Fruit fly (Drosophila melanogaster) whole organism, embryonic: ENCODE data around the gene APP-BP1.
A peak's percentile ranks its signal among the peaks of the same experiment; 100 is the strongest.

Experiments used
- Antp ChIP-seq: fragments of 200-800 bp; sonication (Bioruptor generic); optimal IDR thresholded peaks from 3 replicates; lab custom pipeline; 2016; ENCODE audit warnings: missing biosample characterization, missing genetic modification characterization
- Atf6 ChIP-seq: fragments of 200-800 bp; sonication (Bioruptor generic); IDR thresholded peaks from 2 replicates; pipeline ENCODE4 v1.3.6; 2022; ENCODE audit warnings: missing biosample characterization, missing genetic modification characterization
- Blimp-1 ChIP-seq: fragments of 200-800 bp; sonication (Bioruptor generic); optimal IDR thresholded peaks from 3 replicates; lab custom pipeline; 2018; ENCODE audit warnings: missing biosample characterization, missing genetic modification characterization, mild to moderate bottlenecking, moderate library complexity, missing genetic modification reagents
- CG10147 ChIP-seq: fragments of 200-800 bp; sonication (Bioruptor generic); optimal IDR thresholded peaks from 2 replicates; lab custom pipeline; 2019; ENCODE audit warnings: missing biosample characterization, mild to moderate bottlenecking, missing genetic modification characterization, moderate library complexity
- CG10209 ChIP-seq: fragments of 200-800 bp; sonication (Bioruptor generic); optimal IDR thresholded peaks from 3 replicates; lab custom pipeline; 2017; ENCODE audit warnings: missing biosample characterization, mild to moderate bottlenecking, missing genetic modification characterization, missing genetic modification reagents
- CG10267 ChIP-seq: fragments of 200-800 bp; sonication (Bioruptor generic); optimal IDR thresholded peaks from 2 replicates; lab custom pipeline; 2018; ENCODE audit warnings: missing biosample characterization, mild to moderate bottlenecking, missing genetic modification characterization, moderate library complexity
- CG10565 ChIP-seq: fragments of 200-800 bp; sonication (Bioruptor generic); optimal IDR thresholded peaks from 3 replicates; lab custom pipeline; 2016; ENCODE audit warnings: missing biosample characterization, mild to moderate bottlenecking, missing genetic modification characterization
- CG12219 ChIP-seq: fragments of 200-800 bp; sonication (Bioruptor generic); optimal IDR thresholded peaks from 3 replicates; lab custom pipeline; 2018; ENCODE audit warnings: missing biosample characterization, mild to moderate bottlenecking, missing genetic modification characterization
- CG12744 ChIP-seq: fragments of 200-800 bp; sonication (Bioruptor generic); optimal IDR thresholded peaks from 2 replicates; lab custom pipeline; 2016; ENCODE audit warnings: missing biosample characterization, missing genetic modification characterization
- CG1603 ChIP-seq: fragments of 200-800 bp; sonication (Bioruptor generic); optimal IDR thresholded peaks from 2 replicates; lab custom pipeline; 2019; ENCODE audit warnings: missing biosample characterization, mild to moderate bottlenecking, missing genetic modification characterization, moderate library complexity
- CG16813 ChIP-seq: fragments of 200-800 bp; sonication (Bioruptor generic); IDR thresholded peaks from 3 replicates; pipeline ENCODE4 v1.3.6; 2022; ENCODE audit warnings: missing biosample characterization, missing genetic modification characterization; ENCODE audit not compliant: partially characterized antibody
- CG17612 ChIP-seq: fragments of 200-800 bp; sonication (Bioruptor generic); IDR thresholded peaks from 2 replicates; pipeline ENCODE4 v1.3.6; 2022; ENCODE audit warnings: missing biosample characterization, missing genetic modification characterization
- CG17829 ChIP-seq: fragments of 200-800 bp; optimal IDR thresholded peaks from 2 replicates; lab custom pipeline; 2019; ENCODE audit warnings: missing biosample characterization, mild to moderate bottlenecking, missing genetic modification characterization, moderate library complexity
- CG18011 ChIP-seq: fragments of 200-800 bp; sonication (Bioruptor generic); optimal IDR thresholded peaks from 2 replicates; lab custom pipeline; 2017; ENCODE audit warnings: missing biosample characterization, missing genetic modification characterization, mild to moderate bottlenecking, moderate library complexity, missing genotype
- CG18262 ChIP-seq: fragments of 200-800 bp; optimal IDR thresholded peaks from 3 replicates; lab custom pipeline; 2019; ENCODE audit warnings: missing biosample characterization, mild to moderate bottlenecking, missing genetic modification characterization, moderate library complexity
- CG2712 ChIP-seq: fragments of 200-800 bp; optimal IDR thresholded peaks from 3 replicates; lab custom pipeline; 2019; ENCODE audit warnings: missing biosample characterization, mild to moderate bottlenecking, missing genetic modification characterization, moderate library complexity
- CG4617 ChIP-seq: fragments of 200-800 bp; sonication (Bioruptor generic); optimal IDR thresholded peaks from 3 replicates; lab custom pipeline; 2016; ENCODE audit warnings: missing biosample characterization, missing genetic modification characterization, borderline replicate concordance
- CG5180 ChIP-seq: fragments of 200-800 bp; sonication (Bioruptor generic); optimal IDR thresholded peaks from 3 replicates; lab custom pipeline; 2017; ENCODE audit warnings: missing biosample characterization, missing genetic modification characterization, mild to moderate bottlenecking, moderate library complexity, missing genetic modification reagents
- CG5245 ChIP-seq: fragments of 200-800 bp; sonication (Bioruptor generic); optimal IDR thresholded peaks from 3 replicates; lab custom pipeline; 2016; ENCODE audit warnings: missing biosample characterization, missing genetic modification characterization
- CG6854 ChIP-seq: fragments of 200-800 bp; sonication (Bioruptor generic); optimal IDR thresholded peaks from 3 replicates; lab custom pipeline; 2017; ENCODE audit warnings: missing biosample characterization, mild to moderate bottlenecking, missing genetic modification characterization
- CG7786 ChIP-seq: fragments of 200-800 bp; sonication (Bioruptor generic); optimal IDR thresholded peaks from 2 replicates; lab custom pipeline; 2016; ENCODE audit warnings: missing biosample characterization, missing genetic modification characterization
- CG8089 ChIP-seq: fragments of 200-800 bp; sonication (Bioruptor generic); optimal IDR thresholded peaks from 3 replicates; lab custom pipeline; 2016; ENCODE audit warnings: missing biosample characterization, missing genetic modification characterization
- CoRest ChIP-seq: fragments of 200-800 bp; sonication (Bioruptor generic); optimal IDR thresholded peaks from 3 replicates; lab custom pipeline; 2018; ENCODE audit warnings: missing biosample characterization, mild to moderate bottlenecking, missing genetic modification characterization, moderate library complexity
- D19A ChIP-seq: fragments of 200-800 bp; optimal IDR thresholded peaks from 3 replicates; lab custom pipeline; 2019; ENCODE audit warnings: missing biosample characterization, mild to moderate bottlenecking, missing genetic modification characterization, moderate library complexity
- Dek ChIP-seq: fragments of 200-800 bp; sonication (Bioruptor generic); optimal IDR thresholded peaks from 3 replicates; lab custom pipeline; 2019; ENCODE audit warnings: missing biosample characterization, mild to moderate bottlenecking, missing genetic modification characterization, moderate library complexity
- Doc3 ChIP-seq: fragments of 200-800 bp; sonication (Bioruptor generic); IDR thresholded peaks from 3 replicates; pipeline ENCODE4 v1.3.6; 2022; ENCODE audit warnings: missing biosample characterization, missing genetic modification characterization; ENCODE audit not compliant: partially characterized antibody
- E2f2 ChIP-seq: fragments of 200-800 bp; sonication (Bioruptor generic); IDR thresholded peaks from 2 replicates; pipeline ENCODE4 v1.3.6; 2022; ENCODE audit warnings: missing biosample characterization, missing genetic modification characterization
- Eip74EF ChIP-seq, 2 experiments: fragments of 200-800 bp in 1 of 2; fragments of >200 bp in 1 of 2; sonication (Bioruptor generic) in 1 of 2; optimal IDR thresholded peaks; 2 replicates each; lab custom pipeline; 2017 to 2019; ENCODE audit warnings: missing biosample characterization in 2 of 2, missing genetic modification characterization in 2 of 2, mild to moderate bottlenecking in 1 of 2, moderate library complexity in 1 of 2
- Gsc ChIP-seq: fragments of 200-800 bp; sonication (Bioruptor generic); IDR thresholded peaks from 2 replicates; pipeline ENCODE4 v1.3.6; 2022; ENCODE audit warnings: missing biosample characterization, missing genetic modification characterization
- Lhr ChIP-seq: fragments of 200-800 bp; sonication (Bioruptor generic); optimal IDR thresholded peaks from 3 replicates; lab custom pipeline; 2017; ENCODE audit warnings: mild to moderate bottlenecking, missing biosample characterization, missing genetic modification reagents, missing genetic modification characterization
- Mrtf ChIP-seq: fragments of 200-800 bp; sonication (Bioruptor generic); IDR thresholded peaks from 3 replicates; pipeline ENCODE4 v1.3.6; 2022; ENCODE audit warnings: missing biosample characterization, missing genetic modification characterization
- Ravus ChIP-seq: fragments of 200-800 bp; sonication (Bioruptor generic); IDR thresholded peaks from 2 replicates; pipeline ENCODE4 v1.3.6; 2022; ENCODE audit warnings: missing biosample characterization, missing genetic modification characterization
- Rfx ChIP-seq: fragments of 200-800 bp; sonication (Bioruptor generic); IDR thresholded peaks from 2 replicates; pipeline ENCODE4 v1.3.6; 2022; ENCODE audit warnings: missing biosample characterization, missing genetic modification characterization
- abd-A ChIP-seq: fragments of 200-800 bp; sonication (Bioruptor generic); optimal IDR thresholded peaks from 3 replicates; lab custom pipeline; 2019; ENCODE audit warnings: missing biosample characterization, mild to moderate bottlenecking, missing genetic modification characterization, moderate library complexity
- dpn ChIP-seq, 2 experiments: fragments of 200-800 bp; sonication (Bioruptor generic); optimal IDR thresholded peaks; 3 replicates each; lab custom pipeline; 2016; ENCODE audit warnings: missing biosample characterization in 2 of 2, missing genetic modification characterization in 2 of 2
- fd96Cb ChIP-seq: fragments of 200-800 bp; sonication (Bioruptor generic); optimal IDR thresholded peaks from 2 replicates; lab custom pipeline; 2018; ENCODE audit warnings: missing biosample characterization, mild to moderate bottlenecking, missing genetic modification characterization, moderate library complexity
- fru ChIP-seq: fragments of >200 bp; optimal IDR thresholded peaks from 2 replicates; lab custom pipeline; 2017
- h ChIP-seq: fragments of >200 bp; optimal IDR thresholded peaks from 2 replicates; lab custom pipeline; 2017
- jumu ChIP-seq: fragments of 200-800 bp; sonication (Bioruptor generic); optimal IDR thresholded peaks from 3 replicates; lab custom pipeline; 2016; ENCODE audit warnings: missing biosample characterization, missing genetic modification characterization
- lbe ChIP-seq: fragments of 200-800 bp; sonication (Bioruptor generic); optimal IDR thresholded peaks from 2 replicates; lab custom pipeline; 2016; ENCODE audit warnings: missing biosample characterization, mild to moderate bottlenecking, missing genetic modification characterization
- oc ChIP-seq: fragments of 200-800 bp; sonication (Bioruptor generic); optimal IDR thresholded peaks from 2 replicates; lab custom pipeline; 2018; ENCODE audit warnings: missing biosample characterization, mild to moderate bottlenecking, missing genetic modification characterization, moderate library complexity
- scrt ChIP-seq: fragments of 200-800 bp; sonication (Bioruptor generic); optimal IDR thresholded peaks from 2 replicates; lab custom pipeline; 2018; ENCODE audit warnings: missing biosample characterization, mild to moderate bottlenecking, missing genetic modification characterization, moderate library complexity
- sens ChIP-seq: fragments of 200-800 bp; sonication (Bioruptor generic); peaks from one replicate; lab custom pipeline; 2016; ENCODE audit warnings: missing biosample characterization, missing genetic modification characterization
- slp2 ChIP-seq: fragments of 200-800 bp; sonication (Bioruptor generic); optimal IDR thresholded peaks from 2 replicates; lab custom pipeline; 2016; ENCODE audit warnings: missing biosample characterization, missing genetic modification characterization
- tap ChIP-seq: fragments of 200-800 bp; optimal IDR thresholded peaks from 3 replicates; lab custom pipeline; 2019; ENCODE audit warnings: missing biosample characterization, mild to moderate bottlenecking, missing genetic modification characterization, moderate library complexity
- vfl ChIP-seq: fragments of 200-800 bp; sonication (Bioruptor generic); optimal IDR thresholded peaks from 2 replicates; lab custom pipeline; 2016; ENCODE audit warnings: missing biosample characterization, missing genetic modification characterization
- zf30C ChIP-seq: fragments of 200-800 bp; sonication (Bioruptor generic); optimal IDR thresholded peaks from 3 replicates; lab custom pipeline; 2018; ENCODE audit warnings: missing biosample characterization, mild to moderate bottlenecking, missing genetic modification characterization
- zfh2 ChIP-seq: fragments of 200-800 bp; sonication (Bioruptor generic); optimal IDR thresholded peaks from 2 replicates; lab custom pipeline; 2016; ENCODE audit warnings: missing biosample characterization, missing genetic modification characterization

The APP-BP1 gene

dm6 chr3L:11094279-11094678 lies 3.9 kb upstream of the APP-BP1 start:
- TF ChIP-seq sens: peak; percentile 57
- no peak for TF ChIP-seq CG5245 (GFP tag; lab: Kevin White, UChicago)

dm6 chr3L:11096195-11096908 lies 1.9 kb upstream of the APP-BP1 start, which contains the start of the genes CG46439, Iyd and CG33947:
Gene CG46439, minus strand, starts transcription at chr3L:11096245.
Gene Iyd, minus strand, starts transcription at chr3L:11096245.
Gene CG33947, plus strand, starts transcription at chr3L:11096496.
- TF ChIP-seq Antp (GFP tag; lab: Kevin White, UChicago) (no peak), dpn (GFP tag; optimal IDR thresholded peaks at IDR 0.05; lab: Kevin White, UChicago) (no peak), Blimp-1 (GFP tag; lab: Kevin White, UChicago) (no peak), oc (tag; lab: Kevin White, UChicago) (no peak), Rfx (GFP tag; lab: Robert Waterston, UW) (0 out of 2 replicates have a peak, but pooled peaks have one; percentile 28), fd96Cb (tag; lab: Kevin White, UChicago) (no peak), CG12744 (GFP tag; lab: Kevin White, UChicago) (no peak), Atf6 (GFP tag; lab: Robert Waterston, UW) (peak; percentile 56), h (lab: Kevin White, UChicago) (no peak), D19A (tag; lab: Kevin White, UChicago) (no peak), CG6854 (no peak), CG10147 (no peak), CG8089 (no peak), vfl (no peak), E2f2 (GFP tag; lab: Robert Waterston, UW) (peak; percentile 45), CG10565 (no peak), zf30C (GFP tag; lab: Kevin White, UChicago) (no peak), CG17612 (GFP tag; lab: Robert Waterston, UW) (no peak), CG7786 (no peak), fru (no peak), CG1603 (tag; lab: Kevin White, UChicago) (no peak), CG12219 (GFP tag; lab: Kevin White, UChicago) (no peak), CG5180 (GFP tag; lab: Kevin White, UChicago) (no peak), Eip74EF (GFP tag; optimal IDR thresholded peaks at IDR 0.05; lab: Kevin White, UChicago) (peak in 1 of 2 experiments; percentile 68), CG17829 (tag; lab: Kevin White, UChicago) (peak; percentile 29), jumu (no peak), scrt (no peak), CG18262 (no peak), CG10209 (peak; percentile 19), lbe (GFP tag; lab: Kevin White, UChicago) (peak; percentile 73), Ravus (GFP tag; lab: Robert Waterston, UW) (no peak), CG18011 (GFP tag; lab: Kevin White, UChicago) (no peak), CG2712 (peak; percentile 5), Doc3 (GFP tag; lab: Robert Waterston, UW) (0 out of 3 replicates have a peak, but pooled peaks have one; percentile 31), zfh2 (GFP tag; lab: Kevin White, UChicago) (peak; percentile 22), Lhr (GFP tag; lab: Kevin White, UChicago) (no peak), Mrtf (no peak), abd-A (tag; lab: Kevin White, UChicago) (peak; percentile 38), Dek (tag; lab: Kevin White, UChicago) (peak; percentile 10), slp2 (GFP tag; lab: Kevin White, UChicago) (no peak), tap (no peak), CG4617 (GFP tag; lab: Kevin White, UChicago) (peak; percentile 8), CG16813 (GFP tag; lab: Robert Waterston, UW) (0 out of 3 replicates have a peak, but pooled peaks have one; percentile 16), CG10267 (tag; lab: Kevin White, UChicago) (peak; percentile 95), CoRest (tag; lab: Kevin White, UChicago) (no peak), Gsc (no peak)
